Worm (Caenorhabditis elegans): ENCODE results near the gene scyl-1.

Gene scyl-1

DNA sequence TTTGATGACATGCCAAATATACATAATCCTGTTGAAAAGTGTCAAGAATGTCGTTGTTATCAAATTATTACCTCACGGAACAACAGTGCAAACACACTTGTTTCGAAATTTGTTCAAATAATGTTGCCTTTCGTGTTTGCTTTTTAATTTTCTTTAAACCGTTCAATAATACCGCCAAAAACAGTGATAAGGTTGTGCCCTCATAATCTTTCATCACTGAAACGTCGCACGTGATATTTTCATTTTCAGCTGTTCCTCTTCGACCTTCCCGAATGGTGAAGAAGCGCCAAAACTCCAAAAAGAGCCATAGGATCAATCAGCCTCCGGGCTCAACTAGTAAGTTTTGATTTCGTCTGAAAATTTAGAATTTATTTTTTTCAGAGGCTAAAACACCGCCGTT, 39.5 kb downstream of the scyl-1 start, which contains the start of gene inft-2:
TSS of gene inft-2 (plus strand) at position 248 of the 400 bp plus-strand sequence.
- no peak for TF ChIP-seq gmeb-1 (tag; optimal IDR thresholded peaks at IDR 0.05)
- no peak for TF ChIP-seq unc-39 (tag; optimal IDR thresholded peaks at IDR 0.05)
- no peak for TF ChIP-seq F13H6.1 (tag; optimal IDR thresholded peaks at IDR 0.05)
- TF ChIP-seq unc-55 (GFP tag; optimal IDR thresholded peaks at IDR 0.05): no peak
- TF ChIP-seq fos-1 (tag; optimal IDR thresholded peaks at IDR 0.05): peak; percentile 27
- no peak for TF ChIP-seq zag-1 (tag; optimal IDR thresholded peaks at IDR 0.05)

DNA sequence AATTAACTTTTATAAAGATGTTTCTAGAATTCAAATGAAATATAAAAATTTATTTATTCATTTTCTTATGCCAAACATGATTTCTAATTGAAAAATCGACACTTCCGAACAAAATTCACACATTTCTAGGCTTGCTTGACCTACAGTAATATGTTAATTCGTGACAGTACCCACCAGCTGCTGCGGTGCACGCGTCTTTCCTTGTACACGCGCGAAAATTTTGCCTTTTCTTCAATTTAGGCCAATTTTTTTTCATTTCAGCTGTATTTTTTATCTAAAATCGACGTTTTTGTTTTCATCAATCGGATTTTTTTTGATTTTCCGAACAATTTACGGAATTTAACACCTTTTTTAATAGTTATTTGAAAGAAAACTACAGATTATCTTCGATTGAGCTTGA, 41.5 kb downstream of the scyl-1 start:
- no peak for TF ChIP-seq peb-1 (tag; optimal IDR thresholded peaks at IDR 0.05)
- TF ChIP-seq nhr-21 (tag; optimal IDR thresholded peaks at IDR 0.05): no peak
- no peak for TF ChIP-seq lin-11 (tag; optimal IDR thresholded peaks at IDR 0.05)
- TF ChIP-seq lin-39 (tag; optimal IDR thresholded peaks at IDR 0.05): no peak
- TF ChIP-seq skn-1 (tag; optimal IDR thresholded peaks at IDR 0.05): no peak
- no peak for TF ChIP-seq F13H6.1 (tag; optimal IDR thresholded peaks at IDR 0.05)
- TF ChIP-seq ztf-1 (GFP tag; conservative IDR thresholded peaks at IDR 0.05): no peak
- no peak for TF ChIP-seq nhr-11 (tag; optimal IDR thresholded peaks at IDR 0.05)
- TF ChIP-seq crh-2 (tag; optimal IDR thresholded peaks at IDR 0.05): no peak

DNA sequence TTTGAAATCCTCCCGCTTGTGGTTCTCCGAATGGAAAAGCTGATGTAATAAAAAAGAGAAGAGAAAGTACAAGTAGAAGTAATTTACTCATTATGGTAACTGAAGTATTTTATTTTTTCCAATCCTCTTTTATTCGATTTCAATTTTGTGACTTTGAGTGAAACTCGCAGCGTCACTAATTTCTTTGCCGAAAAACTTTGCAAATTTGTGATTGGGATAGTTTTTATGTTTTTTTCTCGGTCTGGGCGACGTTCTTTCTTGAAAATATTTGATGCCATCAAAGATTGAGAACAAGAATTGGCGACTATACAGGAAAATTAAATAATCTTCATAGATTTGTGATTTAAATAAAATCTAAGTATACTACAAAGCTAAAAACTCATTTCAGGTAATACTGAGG, 42.0 kb downstream of the scyl-1 start, which contains the start of gene far-4:
TSS of gene far-4 (minus strand) at position 101 of the 400 bp plus-strand sequence.
- TF ChIP-seq mbf-1 (tag; optimal IDR thresholded peaks at IDR 0.05) (no peak), ceh-82 (tag; optimal IDR thresholded peaks at IDR 0.05) (no peak), peb-1 (tag; optimal IDR thresholded peaks at IDR 0.05) (no peak), nhr-21 (tag; optimal IDR thresholded peaks at IDR 0.05) (no peak), nhr-11 (tag; optimal IDR thresholded peaks at IDR 0.05) (no peak), nhr-237 (tag; optimal IDR thresholded peaks at IDR 0.05) (no peak)

DNA sequence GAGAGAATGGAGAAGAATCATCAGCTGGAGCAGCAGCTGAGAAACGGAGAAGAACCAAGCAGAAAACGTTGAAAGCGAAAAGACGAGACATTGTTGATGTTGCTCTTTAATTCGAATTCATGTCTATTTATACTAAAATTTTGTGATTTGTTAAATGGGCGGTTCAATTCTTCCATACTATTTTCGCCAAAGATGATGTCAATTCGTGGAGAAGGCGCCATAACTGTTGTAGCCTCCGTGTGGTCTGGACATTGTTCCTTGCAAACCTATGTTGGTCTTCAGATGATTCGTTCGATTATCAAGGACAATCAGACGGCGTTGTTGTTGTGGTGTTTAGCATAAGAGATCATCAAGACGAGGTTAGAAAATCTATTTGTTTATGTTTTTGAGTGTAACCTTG, 44.1 kb downstream of the scyl-1 start, which contains the start of gene far-3:
TSS of gene far-3 (minus strand) at position 101 of the 400 bp plus-strand sequence.
- TF ChIP-seq gmeb-1 (tag; optimal IDR thresholded peaks at IDR 0.05) (no peak), lin-13 (GFP tag; optimal IDR thresholded peaks at IDR 0.05) (no peak), mbf-1 (tag; optimal IDR thresholded peaks at IDR 0.05) (no peak), ztf-4 (tag; optimal IDR thresholded peaks at IDR 0.05) (no peak), C34F6.9 (tag; optimal IDR thresholded peaks at IDR 0.05) (no peak), ama-1 (optimal IDR thresholded peaks at IDR 0.05) (no peak), nhr-10 (tag; optimal IDR thresholded peaks at IDR 0.05) (no peak), snpc-4 (tag; optimal IDR thresholded peaks at IDR 0.05) (no peak), sma-3 (GFP tag; optimal IDR thresholded peaks at IDR 0.05) (no peak), egl-27 (tag; optimal IDR thresholded peaks at IDR 0.05) (no peak), nhr-25 (tag; optimal IDR thresholded peaks at IDR 0.05) (no peak), ceh-82 (tag; optimal IDR thresholded peaks at IDR 0.05) (no peak), ZK546.5 (tag; optimal IDR thresholded peaks at IDR 0.05) (no peak), nhr-6 (tag; optimal IDR thresholded peaks at IDR 0.05) (no peak), elt-1 (tag; optimal IDR thresholded peaks at IDR 0.05) (no peak)

DNA sequence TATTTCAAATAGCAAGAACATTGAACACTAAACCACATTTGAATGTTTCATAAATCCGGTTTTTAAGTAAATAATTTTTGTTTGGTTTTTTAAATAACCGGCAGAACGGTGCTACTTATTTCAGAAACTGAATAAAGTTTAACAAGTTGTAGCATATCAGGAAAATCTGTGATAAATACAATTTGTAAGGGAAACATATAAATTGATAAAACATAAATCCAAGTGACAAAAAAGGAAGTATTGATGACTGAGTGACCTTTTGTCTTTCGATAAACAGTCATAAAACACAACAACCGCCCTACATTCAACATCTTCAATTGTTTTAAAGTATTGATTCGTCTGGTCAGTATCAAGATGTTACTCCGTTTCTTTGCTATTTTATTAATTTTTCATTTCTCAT, 46.3 kb downstream of the scyl-1 start, which contains the start of gene far-5:
TSS of gene far-5 (plus strand) at position 301 of the 400 bp plus-strand sequence.
- no peak for TF ChIP-seq alr-1 (tag; optimal IDR thresholded peaks at IDR 0.05)
- TF ChIP-seq R02D3.7 (tag; optimal IDR thresholded peaks at IDR 0.05): no peak
- no peak for TF ChIP-seq elt-3 (tag; optimal IDR thresholded peaks at IDR 0.05)
- no peak for TF ChIP-seq nhr-6 (tag; optimal IDR thresholded peaks at IDR 0.05)
- no peak for TF ChIP-seq F13H6.1 (tag; optimal IDR thresholded peaks at IDR 0.05)
- no peak for TF ChIP-seq fos-1 (tag; optimal IDR thresholded peaks at IDR 0.05)
- no peak for TF ChIP-seq sma-9 (GFP tag; optimal IDR thresholded peaks at IDR 0.05)
- TF ChIP-seq sma-9 (tag; optimal IDR thresholded peaks at IDR 0.05): no peak
- TF ChIP-seq nhr-77 (tag; optimal IDR thresholded peaks at IDR 0.05): no peak
- TF ChIP-seq nhr-12 (tag; optimal IDR thresholded peaks at IDR 0.05): no peak
- TF ChIP-seq lsy-2 (tag; optimal IDR thresholded peaks at IDR 0.05): no peak
- TF ChIP-seq Y55F3AM.14 (GFP tag; optimal IDR thresholded peaks at IDR 0.05): no peak
- TF ChIP-seq ztf-11 (tag; optimal IDR thresholded peaks at IDR 0.05): no peak
- TF ChIP-seq mdl-1 (tag; optimal IDR thresholded peaks at IDR 0.05): no peak
- TF ChIP-seq nhr-11 (tag; optimal IDR thresholded peaks at IDR 0.05): no peak
- TF ChIP-seq nhr-10 (tag; optimal IDR thresholded peaks at IDR 0.05): no peak

Measured in whole organism, L2 larva.